Worm (Caenorhabditis elegans) whole organism, L2 larva: Measurements from ENCODE around the gene swt-6.

ENCODE experiments used
- C34F6.9 ChIP-seq: fragments of 150-350 bp; optimal IDR thresholded peaks from 2 replicates; lab custom pipeline; 2014; ENCODE audit warnings: missing biosample characterization, missing genetic modification characterization
- Y55F3AM.14 ChIP-seq: fragments of 200-800 bp; sonication (Bioruptor generic); optimal IDR thresholded peaks from 2 replicates; lab custom pipeline; 2018; ENCODE audit warnings: mild to moderate bottlenecking, missing genetic modification characterization, missing compliant biosample characterization
- ZK546.5 ChIP-seq: sonication (generic microtip); optimal IDR thresholded peaks from 2 replicates; lab custom pipeline; 2017; ENCODE audit warnings: missing biosample characterization, missing genetic modification characterization
- alr-1 ChIP-seq: fragments of 150-350 bp; optimal IDR thresholded peaks from 2 replicates; lab custom pipeline; 2014; ENCODE audit warnings: missing biosample characterization, missing genetic modification characterization
- ama-1 ChIP-seq: fragments of 150-350 bp; optimal IDR thresholded peaks from 2 replicates; lab custom pipeline; 2018; ENCODE audit warnings: inconsistent platforms
- blmp-1 ChIP-seq: sonication (generic microtip); optimal IDR thresholded peaks from 2 replicates; lab custom pipeline; 2017; ENCODE audit warnings: missing genetic modification characterization, mild to moderate bottlenecking, missing compliant biosample characterization, antibody characterized with exemption, moderate library complexity; ENCODE audit not compliant: insufficient read depth
- ceh-16 ChIP-seq: fragments of 150-350 bp; optimal IDR thresholded peaks from 2 replicates; lab custom pipeline; 2014; ENCODE audit warnings: missing biosample characterization, missing genetic modification characterization
- ceh-82 ChIP-seq: fragments of 150-350 bp; optimal IDR thresholded peaks from 2 replicates; lab custom pipeline; 2014; ENCODE audit warnings: missing biosample characterization, missing genetic modification characterization
- crh-2 ChIP-seq: sonication (generic microtip); optimal IDR thresholded peaks from 2 replicates; lab custom pipeline; 2017; ENCODE audit warnings: missing biosample characterization, missing genetic modification characterization
- dmd-4 ChIP-seq: sonication (generic microtip); optimal IDR thresholded peaks from 2 replicates; lab custom pipeline; 2017; ENCODE audit warnings: missing biosample characterization, missing genetic modification characterization
- egl-27 ChIP-seq: sonication (generic microtip); optimal IDR thresholded peaks from 3 replicates; lab custom pipeline; 2017; ENCODE audit warnings: missing biosample characterization, missing genetic modification reagents, missing genetic modification characterization
- elt-1 ChIP-seq: fragments of 150-350 bp; optimal IDR thresholded peaks from 2 replicates; lab custom pipeline; 2014; ENCODE audit warnings: missing biosample characterization, missing genetic modification characterization
- fos-1 ChIP-seq: fragments of 150-350 bp; optimal IDR thresholded peaks from 2 replicates; lab custom pipeline; 2014; ENCODE audit warnings: missing biosample characterization, missing genetic modification characterization
- gmeb-1 ChIP-seq: fragments of 150-350 bp; optimal IDR thresholded peaks from 2 replicates; lab custom pipeline; 2014; ENCODE audit warnings: missing biosample characterization, missing genetic modification characterization
- lin-11 ChIP-seq: fragments of 150-350 bp; sonication (generic microtip); optimal IDR thresholded peaks from 2 replicates; lab custom pipeline; 2014; ENCODE audit warnings: missing biosample characterization, missing genetic modification characterization, inconsistent platforms, mixed read lengths
- lsy-2 ChIP-seq, 2 experiments: fragments of 150-350 bp in 1 of 2; sonication (generic microtip) in 1 of 2; optimal IDR thresholded peaks; 2 replicates each; lab custom pipeline; 2014 to 2017; ENCODE audit warnings: missing biosample characterization in 2 of 2, missing genetic modification characterization in 2 of 2
- mab-5 ChIP-seq: fragments of 150-350 bp; optimal IDR thresholded peaks from 2 replicates; lab custom pipeline; 2014; ENCODE audit warnings: missing biosample characterization, missing genetic modification characterization
- mdl-1 ChIP-seq, 2 experiments: fragments of 150-350 bp in 1 of 2; sonication (generic microtip) in 1 of 2; optimal IDR thresholded peaks; 2 replicates each; lab custom pipeline; 2017; ENCODE audit warnings: missing biosample characterization in 2 of 2, missing genetic modification characterization in 2 of 2
- nhr-10 ChIP-seq: sonication (generic microtip); optimal IDR thresholded peaks from 2 replicates; lab custom pipeline; 2017; ENCODE audit warnings: missing biosample characterization, missing genetic modification characterization
- nhr-11 ChIP-seq: fragments of 150-350 bp; optimal IDR thresholded peaks from 2 replicates; lab custom pipeline; 2014; ENCODE audit warnings: missing biosample characterization, missing genetic modification characterization
- nhr-12 ChIP-seq: fragments of 150-350 bp; optimal IDR thresholded peaks from 2 replicates; lab custom pipeline; 2014; ENCODE audit warnings: missing biosample characterization, missing genetic modification characterization
- nhr-129 ChIP-seq: fragments of 150-350 bp; optimal IDR thresholded peaks from 2 replicates; lab custom pipeline; 2014; ENCODE audit warnings: missing biosample characterization, missing genetic modification characterization
- nhr-23 ChIP-seq: fragments of 150-350 bp; optimal IDR thresholded peaks from 2 replicates; lab custom pipeline; 2014; ENCODE audit warnings: missing biosample characterization, missing genetic modification reagents, missing genetic modification characterization
- nhr-237 ChIP-seq: fragments of 150-350 bp; optimal IDR thresholded peaks from 2 replicates; lab custom pipeline; 2014; ENCODE audit warnings: missing biosample characterization, missing genetic modification characterization
- nhr-25 ChIP-seq: fragments of 150-350 bp; sonication (generic microtip); optimal IDR thresholded peaks from 3 replicates; lab custom pipeline; 2014; ENCODE audit warnings: missing biosample characterization, missing genetic modification characterization
- nhr-6 ChIP-seq: fragments of 150-350 bp; optimal IDR thresholded peaks from 2 replicates; lab custom pipeline; 2014; ENCODE audit warnings: missing biosample characterization, missing genetic modification characterization
- nhr-77 ChIP-seq: fragments of 150-350 bp; optimal IDR thresholded peaks from 2 replicates; lab custom pipeline; 2014; ENCODE audit warnings: missing biosample characterization, missing genetic modification characterization
- peb-1 ChIP-seq: fragments of 150-350 bp; optimal IDR thresholded peaks from 2 replicates; lab custom pipeline; 2014; ENCODE audit warnings: missing biosample characterization, missing genetic modification characterization
- sem-4 ChIP-seq: fragments of 150-350 bp; optimal IDR thresholded peaks from 2 replicates; lab custom pipeline; 2014; ENCODE audit warnings: missing biosample characterization, missing genetic modification reagents, missing genetic modification characterization
- skn-1 ChIP-seq: sonication (generic microtip); optimal IDR thresholded peaks from 2 replicates; lab custom pipeline; 2017; ENCODE audit warnings: missing biosample characterization, missing genetic modification characterization
- sma-3 ChIP-seq: sonication (generic microtip); optimal IDR thresholded peaks from 2 replicates; lab custom pipeline; 2016; ENCODE audit warnings: missing genetic modification reagents, missing genetic modification characterization, missing compliant biosample characterization
- sma-9 ChIP-seq, 2 experiments: fragments of 150-350 bp in 1 of 2; sonication (generic microtip) in 1 of 2; optimal IDR thresholded peaks; 2 replicates each; lab custom pipeline; 2014 to 2016; ENCODE audit warnings: missing genetic modification characterization in 2 of 2, mild to moderate bottlenecking in 1 of 2, missing biosample characterization in 1 of 2, missing compliant biosample characterization in 1 of 2, missing genetic modification reagents in 1 of 2, moderate library complexity in 1 of 2
- snpc-4 ChIP-seq: fragments of 150-350 bp; optimal IDR thresholded peaks from 2 replicates; lab custom pipeline; 2014; ENCODE audit warnings: missing biosample characterization, missing genetic modification characterization
- unc-39 ChIP-seq: fragments of 150-350 bp; optimal IDR thresholded peaks from 2 replicates; lab custom pipeline; 2014; ENCODE audit warnings: missing biosample characterization, missing genetic modification characterization
- unc-55 ChIP-seq: fragments of 150-350 bp; sonication (generic microtip); optimal IDR thresholded peaks from 3 replicates; lab custom pipeline; 2014; ENCODE audit warnings: missing biosample characterization, missing genetic modification reagents, missing genetic modification characterization
- zag-1 ChIP-seq: fragments of 150-350 bp; optimal IDR thresholded peaks from 2 replicates; lab custom pipeline; 2014; ENCODE audit warnings: missing biosample characterization, missing genetic modification characterization
- ztf-1 ChIP-seq: fragments of 200-800 bp; sonication (Bioruptor generic); conservative IDR thresholded peaks from 2 replicates; pipeline ENCODE4 v1.3.6; 2022; ENCODE audit warnings: missing genetic modification characterization, missing compliant biosample characterization
- ztf-4 ChIP-seq: fragments of 150-350 bp; optimal IDR thresholded peaks from 2 replicates; lab custom pipeline; 2014; ENCODE audit warnings: missing biosample characterization, missing genetic modification characterization

The swt-6 gene

DNA sequence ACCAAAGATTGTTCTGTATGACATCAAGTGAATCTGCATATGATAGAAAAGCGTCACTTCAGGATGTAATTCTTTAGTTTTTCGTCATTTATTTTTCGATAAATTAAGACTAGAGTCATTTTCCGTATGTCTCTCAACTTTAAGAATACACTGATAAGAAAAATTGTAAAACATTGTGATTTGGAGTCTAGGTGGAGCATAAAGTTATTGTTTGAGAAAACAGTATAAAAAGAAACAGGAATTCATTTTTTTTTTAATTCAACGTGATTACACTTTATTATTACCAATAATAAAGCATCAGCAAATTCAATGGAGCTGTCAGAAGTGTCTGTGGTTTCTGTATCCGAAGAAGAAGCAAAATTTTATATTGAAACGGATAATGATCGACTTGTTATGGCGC, 5.1 kb upstream of the swt-6 start, which contains the start of gene R10D12.6:
Gene R10D12.6 (plus strand): TSS at position 301 of the 400 bp plus-strand sequence.
- TF ChIP-seq nhr-77 (no peak), fos-1 (tag; lab: Kevin White, UChicago) (peak; percentile 27), ceh-16 (tag; lab: Kevin White, UChicago) (no peak), sem-4 (no peak), nhr-12 (tag; lab: Kevin White, UChicago) (no peak), nhr-25 (tag; lab: Kevin White, UChicago) (no peak), ZK546.5 (tag; lab: Kevin White, UChicago) (no peak)

DNA sequence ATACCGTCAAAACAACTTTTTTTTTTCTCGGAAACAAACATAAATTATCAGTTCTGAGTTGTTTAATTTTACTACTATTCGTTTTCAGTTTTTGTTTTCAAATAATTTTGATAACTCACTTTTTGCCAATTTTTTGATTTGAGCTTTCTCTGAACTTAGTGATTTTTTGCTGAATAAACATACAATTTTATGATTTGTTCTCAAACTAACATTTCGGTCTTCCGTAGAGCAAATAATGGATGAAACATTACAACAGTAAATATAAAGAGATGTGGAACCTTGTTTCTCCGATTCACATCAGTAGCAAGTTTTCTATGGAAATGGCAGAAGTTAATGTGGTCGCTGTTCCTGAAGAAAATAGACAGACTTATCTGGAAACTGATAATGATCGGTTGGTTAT, 4.4 kb upstream of the swt-6 start, which contains the start of gene R10D12.7:
Gene R10D12.7 (plus strand): TSS at position 301 of the 400 bp plus-strand sequence.
- TF ChIP-seq sem-4 (no peak), egl-27 (no peak), lin-11 (tag; lab: Kevin White, UChicago) (no peak), crh-2 (no peak)

DNA sequence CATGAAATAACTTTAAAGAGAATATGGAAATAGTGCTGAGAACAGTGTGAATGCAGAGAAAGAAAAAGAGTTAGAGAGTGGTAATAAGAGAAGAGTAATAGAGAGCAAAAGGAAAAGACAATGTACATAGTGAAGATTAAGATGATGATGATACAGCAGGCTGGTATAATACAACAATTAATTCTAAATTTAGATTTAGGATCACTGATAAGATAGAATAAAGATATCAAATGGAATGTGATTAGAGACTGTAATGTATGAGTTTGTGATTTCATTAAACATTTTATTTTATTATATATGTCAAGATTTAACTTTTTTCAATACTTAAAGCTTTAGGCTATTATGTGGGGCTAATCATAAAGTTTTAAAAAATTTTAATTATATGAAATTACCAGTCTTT, 965 bp upstream of the swt-6 start, which contains the start of gene R10D12.8:
Gene R10D12.8 (minus strand): TSS at position 101 of the 400 bp plus-strand sequence.
- TF ChIP-seq zag-1 (tag; lab: Kevin White, UChicago) (no peak), sem-4 (no peak), sma-3 (GFP tag; lab: Kevin White, UChicago) (no peak), nhr-129 (tag; lab: Kevin White, UChicago) (no peak), skn-1 (tag; lab: Kevin White, UChicago) (no peak), mdl-1 (tag; optimal IDR thresholded peaks at IDR 0.05; lab: Kevin White, UChicago) (no peak), dmd-4 (tag; lab: Kevin White, UChicago) (no peak), C34F6.9 (no peak), lin-11 (tag; lab: Kevin White, UChicago) (no peak), nhr-10 (tag; lab: Kevin White, UChicago) (no peak), elt-1 (tag; lab: Kevin White, UChicago) (no peak), crh-2 (no peak), nhr-25 (tag; lab: Kevin White, UChicago) (no peak), Y55F3AM.14 (no peak), unc-55 (GFP tag; lab: Kevin White, UChicago) (no peak), ceh-16 (tag; lab: Kevin White, UChicago) (no peak), unc-39 (tag; lab: Kevin White, UChicago) (no peak)

DNA sequence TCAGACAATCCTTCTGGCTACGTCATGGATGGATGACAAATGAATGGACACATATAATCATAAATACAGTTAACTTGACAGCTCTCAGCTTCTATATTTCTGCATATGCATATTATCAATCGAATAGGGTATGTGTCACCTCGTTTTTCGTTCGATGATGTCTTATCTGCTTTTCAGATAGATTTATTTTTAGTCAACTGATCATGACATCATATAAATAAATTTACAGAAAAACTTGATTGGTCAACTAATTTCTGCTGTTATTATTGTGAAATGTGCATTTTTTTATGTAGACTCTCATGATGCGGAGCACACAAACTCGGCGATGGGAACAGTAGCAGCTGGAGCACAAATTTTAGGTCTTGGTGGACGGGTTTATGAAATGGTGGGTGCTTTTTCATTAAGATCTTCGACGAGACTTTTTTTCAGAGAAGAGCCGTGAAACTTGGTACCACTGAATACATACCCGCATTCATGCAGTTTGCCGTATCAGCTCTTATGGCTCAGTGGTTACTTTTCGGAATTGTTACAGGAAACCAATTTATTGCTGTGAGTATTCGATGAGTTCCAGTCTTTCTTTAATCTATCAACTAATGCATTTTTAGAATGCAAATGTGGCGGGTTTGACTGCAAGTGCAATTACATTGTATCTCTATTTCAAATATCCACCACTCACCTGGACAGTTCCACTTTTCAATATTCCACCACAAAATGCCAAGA, 1.4 kb downstream of the swt-6 start:
- no peak for TF ChIP-seq ama-1 (lab: Kevin White, UChicago)
- TF ChIP-seq Y55F3AM.14, result no peak
- no peak for TF ChIP-seq lsy-2 (tag; optimal IDR thresholded peaks at IDR 0.05; lab: Kevin White, UChicago)
- no peak for TF ChIP-seq ztf-1 (GFP tag; lab: Robert Waterston, UW)
- TF ChIP-seq snpc-4, result no peak
- no peak for TF ChIP-seq egl-27
- no peak for TF ChIP-seq alr-1 (tag; lab: Kevin White, UChicago)
- TF ChIP-seq sma-3 (GFP tag; lab: Kevin White, UChicago), result no peak
- no peak for TF ChIP-seq nhr-23 (tag; lab: Kevin White, UChicago)
- no peak for TF ChIP-seq mab-5 (tag; lab: Kevin White, UChicago)
- TF ChIP-seq ceh-16 (tag; lab: Kevin White, UChicago), result no peak
- TF ChIP-seq nhr-6 (tag; lab: Kevin White, UChicago), result no peak
- no peak for TF ChIP-seq dmd-4 (tag; lab: Kevin White, UChicago)
- TF ChIP-seq ztf-4, result no peak
- TF ChIP-seq nhr-25 (tag; lab: Kevin White, UChicago), result no peak
- no peak for TF ChIP-seq nhr-77
- TF ChIP-seq ZK546.5 (tag; lab: Kevin White, UChicago), result no peak
- no peak for TF ChIP-seq gmeb-1 (tag; lab: Kevin White, UChicago)
- TF ChIP-seq sma-9 (GFP tag; optimal IDR thresholded peaks at IDR 0.05; lab: Kevin White, UChicago), result no peak
- TF ChIP-seq sma-9 (tag; optimal IDR thresholded peaks at IDR 0.05; lab: Kevin White, UChicago), result no peak
- TF ChIP-seq fos-1 (tag; lab: Kevin White, UChicago), result no peak
- TF ChIP-seq, all 48 proteins: peak for 0

DNA sequence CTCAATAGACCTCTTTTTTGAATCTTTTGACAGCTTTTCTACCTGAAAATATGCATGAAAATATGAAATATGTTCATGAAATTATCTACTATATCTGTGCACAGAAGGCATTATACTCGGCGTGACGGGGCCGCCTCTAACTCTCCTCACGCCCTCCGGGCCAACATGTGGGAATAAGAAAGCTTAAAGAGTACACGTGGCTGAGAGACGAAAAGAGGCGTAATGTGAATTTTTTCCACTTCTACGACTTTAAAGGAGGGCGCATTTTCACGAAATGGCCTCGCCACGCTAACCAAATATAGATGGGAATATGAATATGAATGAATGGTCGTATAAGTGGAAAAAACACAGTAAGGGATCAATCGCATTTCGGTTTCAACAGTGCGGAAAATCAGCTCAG, 3.5 kb downstream of the swt-6 start:
- TF ChIP-seq nhr-77 (no peak), nhr-23 (tag; lab: Kevin White, UChicago) (no peak), fos-1 (tag; lab: Kevin White, UChicago) (no peak), sma-3 (GFP tag; lab: Kevin White, UChicago) (no peak), C34F6.9 (no peak), ceh-82 (tag; lab: Kevin White, UChicago) (no peak), blmp-1 (no peak), ama-1 (lab: Kevin White, UChicago) (no peak), ZK546.5 (tag; lab: Kevin White, UChicago) (no peak), dmd-4 (tag; lab: Kevin White, UChicago) (no peak), nhr-11 (tag; lab: Kevin White, UChicago) (no peak), peb-1 (tag; lab: Kevin White, UChicago) (no peak), ztf-1 (GFP tag; lab: Robert Waterston, UW) (no peak), nhr-25 (tag; lab: Kevin White, UChicago) (no peak), nhr-237 (tag; lab: Kevin White, UChicago) (no peak), skn-1 (tag; lab: Kevin White, UChicago) (no peak)
